Fruit fly (Drosophila melanogaster) whole organism, adult: Measurements from ENCODE around the gene CG42758.

Experiments
- CG11617 ChIP-seq: fragments of 200-800 bp; sonication (Bioruptor generic); optimal IDR thresholded peaks from 2 replicates; lab custom pipeline; 2017; ENCODE audit warnings: mild to moderate bottlenecking, missing biosample characterization, missing genetic modification reagents, missing genetic modification characterization
- CG12768 ChIP-seq: fragments of 200-800 bp; sonication (Bioruptor generic); optimal IDR thresholded peaks from 2 replicates; lab custom pipeline; 2017; ENCODE audit warnings: missing biosample characterization, missing genetic modification characterization, mild to moderate bottlenecking, moderate library complexity, missing genetic modification reagents
- CG14711 ChIP-seq: fragments of 200-800 bp; sonication (Bioruptor generic); optimal IDR thresholded peaks from 2 replicates; lab custom pipeline; 2018; ENCODE audit warnings: missing biosample characterization, mild to moderate bottlenecking, missing genetic modification characterization, moderate library complexity
- CG1620 ChIP-seq: fragments of 200-800 bp; sonication (Bioruptor generic); optimal IDR thresholded peaks from 2 replicates; lab custom pipeline; 2016; ENCODE audit warnings: missing biosample characterization, missing genetic modification characterization
- CG33017 ChIP-seq: fragments of 200-800 bp; sonication (Bioruptor generic); optimal IDR thresholded peaks from 2 replicates; lab custom pipeline; 2018; ENCODE audit warnings: missing biosample characterization, mild to moderate bottlenecking, missing genetic modification characterization, moderate library complexity
- CG5204 ChIP-seq: fragments of 200-800 bp; sonication (Bioruptor generic); optimal IDR thresholded peaks from 2 replicates; lab custom pipeline; 2016; ENCODE audit warnings: missing biosample characterization, missing genetic modification characterization
- CG7045 ChIP-seq: fragments of 200-800 bp; sonication (Bioruptor generic); optimal IDR thresholded peaks from 2 replicates; lab custom pipeline; 2017; ENCODE audit warnings: missing biosample characterization, mild to moderate bottlenecking, missing genetic modification characterization
- CG7101 ChIP-seq: fragments of 200-800 bp; sonication (Bioruptor generic); optimal IDR thresholded peaks from 2 replicates; lab custom pipeline; 2018; ENCODE audit warnings: missing biosample characterization, mild to moderate bottlenecking, missing genetic modification characterization, moderate library complexity
- Clk ChIP-seq: fragments of 200-800 bp; sonication (Bioruptor generic); optimal IDR thresholded peaks from 2 replicates; lab custom pipeline; 2017; ENCODE audit warnings: missing biosample characterization, missing genetic modification characterization
- Crg-1 ChIP-seq: fragments of 200-800 bp; sonication (Bioruptor generic); optimal IDR thresholded peaks from 2 replicates; lab custom pipeline; 2016; ENCODE audit warnings: missing biosample characterization, missing genetic modification characterization
- Hr96 ChIP-seq: fragments of 200-800 bp; sonication (Bioruptor generic); optimal IDR thresholded peaks from 2 replicates; lab custom pipeline; 2016; ENCODE audit warnings: missing biosample characterization, missing genetic modification characterization
- Mnt ChIP-seq: fragments of 200-800 bp; sonication (Bioruptor generic); optimal IDR thresholded peaks from 2 replicates; lab custom pipeline; 2016; ENCODE audit warnings: missing biosample characterization, mild to moderate bottlenecking, missing genetic modification characterization
- bab1 ChIP-seq: fragments of 200-800 bp; sonication (Bioruptor generic); optimal IDR thresholded peaks from 3 replicates; lab custom pipeline; 2019; ENCODE audit warnings: missing biosample characterization, mild to moderate bottlenecking, missing genetic modification characterization, moderate library complexity
- cic ChIP-seq: fragments of 200-800 bp; sonication (Bioruptor generic); optimal IDR thresholded peaks from 2 replicates; lab custom pipeline; 2017; ENCODE audit warnings: missing biosample characterization, mild to moderate bottlenecking, missing genetic modification characterization, moderate library complexity
- cnc ChIP-seq, 2 experiments: fragments of >200 bp; optimal IDR thresholded peaks; 2 replicates each; lab custom pipeline; 2017
- kay ChIP-seq: fragments of 200-800 bp; sonication (Bioruptor generic); peaks from one replicate; lab custom pipeline; 2016; ENCODE audit warnings: missing biosample characterization, missing genetic modification characterization, borderline replicate concordance
- ovo ChIP-seq: fragments of 200-800 bp; sonication (Bioruptor generic); optimal IDR thresholded peaks from 2 replicates; lab custom pipeline; 2016; ENCODE audit warnings: missing biosample characterization, missing genetic modification characterization
- pad ChIP-seq: fragments of 200-800 bp; sonication (Bioruptor generic); optimal IDR thresholded peaks from 3 replicates; lab custom pipeline; 2017; ENCODE audit warnings: missing biosample characterization, missing genetic modification characterization, mild to moderate bottlenecking, moderate library complexity, missing genetic modification reagents
- tj ChIP-seq: fragments of 200-800 bp; sonication (Bioruptor generic); optimal IDR thresholded peaks from 3 replicates; lab custom pipeline; 2017; ENCODE audit warnings: missing biosample characterization, mild to moderate bottlenecking, missing genetic modification characterization, moderate library complexity
- toe ChIP-seq: fragments of 200-800 bp; sonication (Bioruptor generic); optimal IDR thresholded peaks from 2 replicates; lab custom pipeline; 2016; ENCODE audit warnings: missing biosample characterization, missing genetic modification characterization

The CG42758 gene

DNA sequence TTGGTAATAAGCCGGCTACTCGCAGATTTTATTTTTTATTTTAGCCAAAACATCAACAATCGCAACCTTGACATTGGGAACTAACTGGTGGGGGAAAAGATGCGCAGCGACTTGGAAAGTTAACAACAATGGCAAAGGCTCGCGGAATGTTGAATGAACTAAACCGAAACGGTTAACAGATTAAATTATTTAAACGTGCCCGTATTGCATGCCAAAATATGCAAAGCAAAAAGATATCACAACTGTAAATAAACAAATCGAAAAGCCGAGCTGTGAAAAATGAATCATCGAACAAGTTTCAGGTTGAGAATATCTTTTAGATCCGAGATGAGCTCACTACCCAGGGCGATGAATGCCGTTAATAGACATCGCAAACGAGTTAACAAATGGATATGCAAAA is 34.1 kb upstream of the CG42758 start:
- TF ChIP-seq cnc (optimal IDR thresholded peaks at IDR 0.05; lab: Kevin White, UChicago) (no peak), CG11617 (no peak), CG7045 (no peak), kay (GFP tag; lab: Kevin White, UChicago) (no peak), toe (GFP tag; lab: Kevin White, UChicago) (no peak)

DNA sequence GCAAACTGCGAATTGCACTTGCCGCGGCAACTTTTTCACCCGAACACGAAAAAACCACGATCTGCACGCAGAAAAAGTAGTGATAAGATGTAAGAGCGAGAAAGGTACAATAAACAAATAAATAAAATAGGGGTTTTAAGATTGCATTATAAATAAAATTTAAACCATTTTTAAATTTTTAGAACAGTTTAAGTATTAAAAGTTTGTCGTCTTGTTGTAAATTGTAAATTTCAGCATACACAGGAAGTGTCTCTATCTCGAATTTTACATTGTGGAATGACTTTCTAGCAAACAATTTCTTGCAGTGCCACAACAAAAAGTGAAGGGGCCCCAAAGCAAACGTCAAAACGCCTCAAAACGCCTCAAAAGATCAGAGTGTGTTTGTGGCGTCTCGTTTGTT is 32.6 kb upstream of the CG42758 start:
- TF ChIP-seq CG5204 (no peak), CG7045 (no peak), toe (GFP tag; lab: Kevin White, UChicago) (no peak), ovo (GFP tag; lab: Kevin White, UChicago) (no peak)

DNA sequence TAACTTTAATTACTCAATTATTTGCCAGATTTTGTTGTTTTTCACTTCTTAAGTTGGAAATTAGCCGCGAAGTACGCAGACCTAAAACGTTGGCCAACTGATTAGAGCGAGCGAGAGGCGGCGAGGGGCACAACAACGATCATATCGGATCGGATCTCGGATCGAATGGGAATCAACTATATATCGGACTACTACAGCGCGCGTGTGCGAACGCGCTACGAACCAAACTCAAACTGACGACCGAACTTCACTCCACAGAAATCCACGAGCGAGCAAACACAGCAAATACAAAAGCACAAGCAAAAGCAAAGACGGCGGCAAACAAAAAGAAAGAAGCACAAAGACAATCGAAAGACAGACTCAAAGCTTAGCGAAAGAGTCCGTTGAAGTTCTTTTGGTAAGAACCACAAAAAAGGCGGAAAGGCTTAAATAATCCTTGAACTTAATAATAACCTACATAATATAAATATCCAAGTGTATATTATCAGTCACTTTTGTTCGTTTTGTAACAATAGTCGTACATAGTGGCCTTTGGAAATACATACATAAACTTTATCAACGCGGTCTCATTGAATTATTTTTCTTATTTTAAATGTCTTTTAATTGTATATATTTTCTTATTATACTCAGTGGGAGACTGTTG is 31.1 kb upstream of the CG42758 start, which contains the start of the genes bbg and CG43246:
bbg (minus strand) TSS at position 235 of the 643 bp plus-strand sequence.
CG43246 (plus strand) TSS at position 593 of the 643 bp plus-strand sequence.
- TF ChIP-seq CG12768 (GFP tag; lab: Kevin White, UChicago) = no peak
- no peak for TF ChIP-seq bab1
- TF ChIP-seq Mnt (GFP tag; lab: Kevin White, UChicago) = no peak
- TF ChIP-seq cic (GFP tag; lab: Kevin White, UChicago) = no peak
- TF ChIP-seq cnc (optimal IDR thresholded peaks at IDR 0.05; lab: Kevin White, UChicago) = no peak
- TF ChIP-seq pad = no peak
- TF ChIP-seq ovo (GFP tag; lab: Kevin White, UChicago) = no peak
- TF ChIP-seq CG7045 = no peak
- TF ChIP-seq CG11617 = no peak

DNA sequence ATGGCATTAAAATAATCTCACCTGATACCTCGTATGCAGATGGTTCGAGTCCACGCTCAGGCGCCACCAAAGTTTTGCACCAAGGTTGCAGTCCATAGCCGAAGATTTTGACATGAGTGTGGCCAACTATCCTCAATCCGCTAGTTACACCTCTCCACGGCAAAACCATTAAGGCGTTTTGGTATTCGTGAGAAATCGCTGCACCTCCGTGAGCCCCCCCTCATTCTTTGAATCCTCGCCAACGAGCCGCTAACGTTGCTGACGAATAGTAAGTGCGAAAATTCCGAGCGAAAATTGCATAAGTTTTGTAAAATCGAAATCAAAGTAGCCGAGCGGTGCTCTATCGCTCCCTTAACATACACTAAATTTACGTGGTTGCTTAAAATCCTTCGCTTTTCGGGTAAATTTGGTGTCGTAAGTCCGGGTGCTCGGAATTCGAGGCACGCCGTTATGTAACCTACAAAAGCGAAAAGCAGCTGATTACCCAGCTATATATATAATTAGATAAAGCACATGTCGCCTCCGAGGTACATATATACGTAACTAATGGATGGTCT is 29.7 kb upstream of the CG42758 start, which contains the start of gene Mpcp2:
Mpcp2 (plus strand) TSS at position 217 of the 557 bp plus-strand sequence.
- TF ChIP-seq tj (GFP tag; lab: Kevin White, UChicago) = peak; percentile 68
- peak; percentile 77 for TF ChIP-seq bab1
- TF ChIP-seq CG7101 = peak; percentile 52
- peak; percentile 60 for TF ChIP-seq CG11617
- no peak for TF ChIP-seq CG7045
- TF ChIP-seq Hr96 (GFP tag; lab: Kevin White, UChicago) = no peak
- TF ChIP-seq cic (GFP tag; lab: Kevin White, UChicago) = peak; percentile 62
- peak; percentile 1 for TF ChIP-seq CG1620
- peak; percentile 93 for TF ChIP-seq Mnt (GFP tag; lab: Kevin White, UChicago)
- peak; percentile 23 for TF ChIP-seq CG14711 (tag; lab: Kevin White, UChicago)
- no peak for TF ChIP-seq CG5204
- no peak for TF ChIP-seq Crg-1 (GFP tag; lab: Kevin White, UChicago)
- peak; percentile 33 for TF ChIP-seq CG12768 (GFP tag; lab: Kevin White, UChicago)
- TF ChIP-seq ovo (GFP tag; lab: Kevin White, UChicago) = peak; percentile 16
- peak; percentile 37 for TF ChIP-seq CG33017
- TF ChIP-seq toe (GFP tag; lab: Kevin White, UChicago) = no peak
- TF ChIP-seq kay (GFP tag; lab: Kevin White, UChicago) = no peak
- TF ChIP-seq Clk (GFP tag; lab: Kevin White, UChicago) = no peak
- peak; percentile 46 for TF ChIP-seq pad
- TF ChIP-seq cnc (optimal IDR thresholded peaks at IDR 0.05; lab: Kevin White, UChicago) = no peak

DNA sequence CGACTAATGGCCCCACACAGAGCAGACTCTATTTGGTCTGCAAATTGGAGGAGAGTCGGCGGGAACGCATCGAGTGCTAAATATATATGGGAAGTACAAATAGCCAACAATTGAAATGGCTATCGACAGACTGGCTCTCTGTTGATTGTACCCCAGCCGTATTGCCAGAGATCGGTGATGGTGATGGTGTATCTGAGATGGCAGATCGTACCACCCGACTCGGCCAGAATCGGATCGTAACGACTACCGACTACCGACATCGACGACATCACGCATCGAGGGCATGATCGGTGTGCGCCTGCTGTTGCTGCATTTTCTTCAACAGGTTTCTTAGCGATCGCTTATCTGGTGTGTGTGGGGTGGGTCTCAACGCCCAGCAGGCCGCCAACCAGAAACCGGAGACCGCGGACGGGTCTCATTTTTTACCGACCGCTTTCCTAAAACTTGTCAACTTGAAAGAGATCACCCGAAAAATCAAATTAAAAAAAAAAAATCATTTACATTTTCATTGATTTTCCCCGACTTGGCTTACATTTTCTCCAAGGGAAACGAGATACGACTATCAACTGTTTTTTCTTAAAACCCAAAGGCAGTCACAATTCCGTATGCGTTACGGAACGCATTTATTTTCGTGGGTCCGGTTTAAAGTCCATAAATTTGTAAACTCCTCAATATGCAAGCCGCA is 23.1 kb upstream of the CG42758 start:
- no peak for TF ChIP-seq Mnt (GFP tag; lab: Kevin White, UChicago)
- TF ChIP-seq pad = peak; percentile 34
- no peak for TF ChIP-seq kay (GFP tag; lab: Kevin White, UChicago)
- TF ChIP-seq Clk (GFP tag; lab: Kevin White, UChicago) = peak; percentile 41
- no peak for TF ChIP-seq bab1
- TF ChIP-seq Hr96 (GFP tag; lab: Kevin White, UChicago) = peak; percentile 12
- peak; percentile 69 for TF ChIP-seq CG7101
- TF ChIP-seq Crg-1 (GFP tag; lab: Kevin White, UChicago) = no peak
- TF ChIP-seq CG1620 = no peak
- TF ChIP-seq CG33017 = no peak
- no peak for TF ChIP-seq CG14711 (tag; lab: Kevin White, UChicago)
- peak; percentile 56 for TF ChIP-seq CG12768 (GFP tag; lab: Kevin White, UChicago)
- TF ChIP-seq CG11617 = peak; percentile 25
- peak; percentile 44 for TF ChIP-seq ovo (GFP tag; lab: Kevin White, UChicago)
- no peak for TF ChIP-seq cnc (optimal IDR thresholded peaks at IDR 0.05; lab: Kevin White, UChicago)
- TF ChIP-seq cic (GFP tag; lab: Kevin White, UChicago) = peak; percentile 58
- TF ChIP-seq CG7045 = peak; percentile 40
- no peak for TF ChIP-seq CG5204
- TF ChIP-seq toe (GFP tag; lab: Kevin White, UChicago) = no peak
- TF ChIP-seq tj (GFP tag; lab: Kevin White, UChicago) = peak; percentile 69
